Worm (Caenorhabditis elegans) whole organism, late embryonic: ENCODE data around the gene B0294.1.
A peak's percentile ranks its signal among the peaks of the same experiment; 100 is the strongest.

ENCODE experiments used
- F13H6.1 ChIP-seq: sonication (generic microtip); optimal IDR thresholded peaks from 2 replicates; lab custom pipeline; 2016; ENCODE audit warnings: missing genetic modification characterization, missing compliant biosample characterization
- T23F11.4 ChIP-seq: fragments of 200-800 bp; sonication (Bioruptor generic); optimal IDR thresholded peaks from 2 replicates; lab custom pipeline; 2018; ENCODE audit warnings: mild to moderate bottlenecking, missing genetic modification characterization, missing compliant biosample characterization
- Y22D7AL.16 ChIP-seq: sonication (generic microtip); optimal IDR thresholded peaks from 2 replicates; lab custom pipeline; 2016; ENCODE audit warnings: missing genetic modification characterization, missing compliant biosample characterization
- ahr-1 ChIP-seq: sonication (generic microtip); optimal IDR thresholded peaks from 2 replicates; lab custom pipeline; 2016; ENCODE audit warnings: missing genetic modification characterization, missing compliant biosample characterization
- ceh-2 ChIP-seq: sonication (generic microtip); optimal IDR thresholded peaks from 2 replicates; lab custom pipeline; 2016; ENCODE audit warnings: missing genotype, missing genetic modification characterization, missing compliant biosample characterization
- ceh-6 ChIP-seq: fragments of 200-800 bp; sonication (Bioruptor generic); optimal IDR thresholded peaks from 2 replicates; lab custom pipeline; 2018; ENCODE audit warnings: mild to moderate bottlenecking, missing genetic modification characterization, missing compliant biosample characterization
- che-1 ChIP-seq: sonication (generic microtip); optimal IDR thresholded peaks from 2 replicates; lab custom pipeline; 2016; ENCODE audit warnings: mild to moderate bottlenecking, missing genetic modification characterization, missing compliant biosample characterization
- dmd-4 ChIP-seq: sonication (generic microtip); optimal IDR thresholded peaks from 2 replicates; lab custom pipeline; 2016; ENCODE audit warnings: borderline replicate concordance, missing genetic modification characterization, missing compliant biosample characterization
- elt-4 ChIP-seq: sonication (generic microtip); optimal IDR thresholded peaks from 2 replicates; lab custom pipeline; 2016; ENCODE audit warnings: missing genetic modification characterization, missing compliant biosample characterization
- eyg-1 ChIP-seq: sonication (generic microtip); optimal IDR thresholded peaks from 2 replicates; lab custom pipeline; 2016; ENCODE audit warnings: missing genotype, missing genetic modification characterization, missing compliant biosample characterization
- fax-1 ChIP-seq: sonication (generic microtip); optimal IDR thresholded peaks from 2 replicates; lab custom pipeline; 2016; ENCODE audit warnings: missing genotype, missing genetic modification characterization, missing compliant biosample characterization
- fkh-10 ChIP-seq: fragments of 150-350 bp; optimal IDR thresholded peaks from 2 replicates; lab custom pipeline; 2014; ENCODE audit warnings: missing biosample characterization, missing genetic modification reagents, missing genetic modification characterization
- hlh-30 ChIP-seq: sonication (generic microtip); optimal IDR thresholded peaks from 2 replicates; lab custom pipeline; 2017; ENCODE audit warnings: antibody characterized with exemption, missing genetic modification characterization, missing compliant biosample characterization; ENCODE audit not compliant: insufficient read depth
- hlh-8 ChIP-seq: sonication (generic microtip); optimal IDR thresholded peaks from 2 replicates; lab custom pipeline; 2016; ENCODE audit warnings: missing genotype, missing genetic modification characterization, missing compliant biosample characterization
- nfya-1 ChIP-seq: sonication (generic microtip); optimal IDR thresholded peaks from 2 replicates; lab custom pipeline; 2017; ENCODE audit warnings: missing genetic modification characterization, mild to moderate bottlenecking, missing compliant biosample characterization, antibody characterized with exemption, moderate library complexity
- nhr-11 ChIP-seq: fragments of 150-350 bp; optimal IDR thresholded peaks from 2 replicates; lab custom pipeline; 2014; ENCODE audit warnings: missing biosample characterization, missing genetic modification characterization
- odd-2 ChIP-seq: sonication (generic microtip); optimal IDR thresholded peaks from 2 replicates; lab custom pipeline; 2017; ENCODE audit warnings: antibody characterized with exemption, mild to moderate bottlenecking, missing genetic modification characterization, missing compliant biosample characterization
- pag-3 ChIP-seq: sonication (generic microtip); optimal IDR thresholded peaks from 2 replicates; lab custom pipeline; 2016; ENCODE audit warnings: missing compliant biosample characterization, missing genetic modification characterization, borderline replicate concordance
- pha-4 ChIP-seq: fragments of 150-350 bp; optimal IDR thresholded peaks from 2 replicates; lab custom pipeline; 2018; ENCODE audit warnings: missing biosample characterization, missing genetic modification reagents, missing genetic modification characterization
- pqm-1 ChIP-seq: sonication (generic microtip); optimal IDR thresholded peaks from 2 replicates; lab custom pipeline; 2016; ENCODE audit warnings: missing genetic modification characterization, missing compliant biosample characterization
- pros-1 ChIP-seq: fragments of 150-350 bp; optimal IDR thresholded peaks from 2 replicates; lab custom pipeline; 2014; ENCODE audit warnings: missing biosample characterization, missing genetic modification reagents, missing genetic modification characterization
- sdc-2 ChIP-seq: sonication (generic microtip); optimal IDR thresholded peaks from 2 replicates; lab custom pipeline; 2016; ENCODE audit warnings: missing genotype, missing genetic modification characterization, missing compliant biosample characterization
- sox-4 ChIP-seq: sonication (generic microtip); optimal IDR thresholded peaks from 2 replicates; lab custom pipeline; 2017; ENCODE audit warnings: mild to moderate bottlenecking, missing genetic modification characterization, inconsistent platforms, missing compliant biosample characterization
- tbx-2 ChIP-seq: sonication (generic microtip); optimal IDR thresholded peaks from 2 replicates; lab custom pipeline; 2016; ENCODE audit warnings: missing genetic modification characterization, missing compliant biosample characterization
- tbx-7 ChIP-seq: sonication (generic microtip); optimal IDR thresholded peaks from 2 replicates; lab custom pipeline; 2016; ENCODE audit warnings: missing genotype, missing genetic modification characterization, missing compliant biosample characterization
- unc-3 ChIP-seq, 2 experiments: fragments of 200-800 bp in 1 of 2; sonication (Bioruptor generic) in 1 of 2; sonication (generic microtip) in 1 of 2; conservative IDR thresholded peaks in 1 of 2; optimal IDR thresholded peaks in 1 of 2; 2 replicates each; pipeline versions ENCODE4 v1.3.6 to Lab custom; 2016 to 2022; ENCODE audit warnings: missing compliant biosample characterization in 2 of 2, missing genetic modification characterization in 2 of 2, missing genetic modification reagents in 1 of 2
- unc-42 ChIP-seq: sonication (generic microtip); optimal IDR thresholded peaks from 2 replicates; lab custom pipeline; 2016; ENCODE audit warnings: missing genotype, missing genetic modification characterization, missing compliant biosample characterization
- zip-5 ChIP-seq: sonication (generic microtip); optimal IDR thresholded peaks from 2 replicates; lab custom pipeline; 2016; ENCODE audit warnings: missing genetic modification characterization, missing compliant biosample characterization
- ztf-16 ChIP-seq: sonication (generic microtip); optimal IDR thresholded peaks from 2 replicates; lab custom pipeline; 2017; ENCODE audit warnings: missing genetic modification characterization, missing compliant biosample characterization

Gene B0294.1

ce11 chrX:1897243-1897642 lies at the start of gene B0294.1:
Gene B0294.1 (minus strand): TSS chrX:1897343.
- TF ChIP-seq pag-3 (tag; lab: Kevin White, UChicago) (no peak), T23F11.4 (GFP tag; lab: Kevin White, UChicago) (no peak), tbx-7 (tag; lab: Kevin White, UChicago) (no peak), sox-4 (tag; lab: Kevin White, UChicago) (no peak), ceh-2 (no peak), nhr-11 (tag; lab: Kevin White, UChicago) (no peak), fkh-10 (GFP tag; lab: Kevin White, UChicago) (no peak), pha-4 (tag; lab: Kevin White, UChicago) (no peak)

- no peak for TF ChIP-seq pqm-1 (tag; lab: Kevin White, UChicago)
- TF ChIP-seq elt-4 (tag; lab: Kevin White, UChicago), result no peak
- no peak for TF ChIP-seq fax-1 (tag; lab: Kevin White, UChicago)
- TF ChIP-seq, all 69 proteins: peak for 0
Observed at ce11 chrX:1939887-1940286, 42.7 kb upstream of the B0294.1 start, which contains the start of gene Y59E1A.4. Gene Y59E1A.4 (minus strand): TSS chrX:1939987.

ce11 chrX:1939248-1939647 lies 42.1 kb upstream of the B0294.1 start:
- TF ChIP-seq hlh-8 (tag; lab: Kevin White, UChicago) (no peak), hlh-30 (tag; lab: Kevin White, UChicago) (no peak), zip-5 (tag; lab: Kevin White, UChicago) (no peak)

ce11 chrX:1935438-1935837 lies 38.3 kb upstream of the B0294.1 start:
- no peak for TF ChIP-seq unc-42 (tag; lab: Kevin White, UChicago)
- TF ChIP-seq pros-1, result no peak

- peak; percentile 9 for TF ChIP-seq sdc-2
Observed at ce11 chrX:1933527-1933926, 36.4 kb upstream of the B0294.1 start.

- TF ChIP-seq nhr-11 (tag; lab: Kevin White, UChicago) (no peak), dmd-4 (tag; lab: Kevin White, UChicago) (no peak), tbx-2 (tag; lab: Kevin White, UChicago) (no peak), fkh-10 (GFP tag; lab: Kevin White, UChicago) (no peak), pqm-1 (tag; lab: Kevin White, UChicago) (no peak), elt-4 (tag; lab: Kevin White, UChicago) (no peak), sdc-2 (no peak), unc-3 (GFP tag; conservative IDR thresholded peaks at IDR 0.05; lab: Robert Waterston, UW) (no peak), unc-3 (tag; optimal IDR thresholded peaks at IDR 0.05; lab: Kevin White, UChicago) (no peak), odd-2 (tag; lab: Kevin White, UChicago) (no peak), Y22D7AL.16 (tag; lab: Kevin White, UChicago) (no peak), unc-42 (tag; lab: Kevin White, UChicago) (no peak), pros-1 (no peak), F13H6.1 (tag; lab: Kevin White, UChicago) (no peak), nfya-1 (tag; lab: Kevin White, UChicago) (no peak)
Observed at ce11 chrX:1924138-1924537, 27.0 kb upstream of the B0294.1 start, which contains the start of gene ZC53.2. Gene ZC53.2 (minus strand): TSS chrX:1924238.

ce11 chrX:1922294-1922693 lies 25.2 kb upstream of the B0294.1 start, which contains the start of gene ZC53.22:
Gene ZC53.22 (minus strand): TSS chrX:1922394.
- TF ChIP-seq eyg-1, result no peak
- no peak for TF ChIP-seq ahr-1 (tag; lab: Kevin White, UChicago)
- TF ChIP-seq ceh-2, result no peak
- TF ChIP-seq ceh-6 (GFP tag; lab: Kevin White, UChicago), result no peak
- no peak for TF ChIP-seq ztf-16 (tag; lab: Kevin White, UChicago)
- no peak for TF ChIP-seq che-1 (tag; lab: Kevin White, UChicago)
- TF ChIP-seq tbx-7 (tag; lab: Kevin White, UChicago), result no peak
